Fruit fly (Drosophila melanogaster) whole organism, embryonic: ENCODE results near the gene CG11095.
A peak's percentile ranks its signal among the peaks of the same experiment; 100 is the strongest.

Experiments used
- Antp ChIP-seq: fragments of 200-800 bp; sonication (Bioruptor generic); optimal IDR thresholded peaks from 3 replicates; lab custom pipeline; 2016; ENCODE audit warnings: missing biosample characterization, missing genetic modification characterization
- Awh ChIP-seq: fragments of 200-800 bp; sonication (Bioruptor generic); IDR thresholded peaks from 2 replicates; pipeline ENCODE4, ENCODE4 v1.3.6; 2022; ENCODE audit warnings: missing biosample characterization, missing genetic modification characterization
- CG10267 ChIP-seq: fragments of 200-800 bp; sonication (Bioruptor generic); optimal IDR thresholded peaks from 2 replicates; lab custom pipeline; 2018; ENCODE audit warnings: missing biosample characterization, mild to moderate bottlenecking, missing genetic modification characterization, moderate library complexity
- CG10274 ChIP-seq: fragments of 200-800 bp; sonication (Bioruptor generic); optimal IDR thresholded peaks from 3 replicates; lab custom pipeline; 2017; ENCODE audit warnings: missing biosample characterization, mild to moderate bottlenecking, missing genetic modification characterization
- CG10431 ChIP-seq: fragments of 200-800 bp; sonication (Bioruptor generic); optimal IDR thresholded peaks from 3 replicates; lab custom pipeline; 2018; ENCODE audit warnings: missing biosample characterization, mild to moderate bottlenecking, missing genetic modification characterization
- CG12236 ChIP-seq: fragments of 200-800 bp; sonication (Bioruptor generic); optimal IDR thresholded peaks from 2 replicates; lab custom pipeline; 2016; ENCODE audit warnings: missing biosample characterization, missing genetic modification characterization
- CG15479 ChIP-seq: fragments of 200-800 bp; sonication (Bioruptor generic); optimal IDR thresholded peaks from 3 replicates; lab custom pipeline; 2019; ENCODE audit warnings: missing biosample characterization, mild to moderate bottlenecking, missing genetic modification characterization, moderate library complexity
- CG1603 ChIP-seq: fragments of 200-800 bp; sonication (Bioruptor generic); optimal IDR thresholded peaks from 2 replicates; lab custom pipeline; 2019; ENCODE audit warnings: missing biosample characterization, mild to moderate bottlenecking, missing genetic modification characterization, moderate library complexity
- CG16815 ChIP-seq: fragments of 200-800 bp; sonication (Bioruptor generic); optimal IDR thresholded peaks from 3 replicates; lab custom pipeline; 2017; ENCODE audit warnings: missing biosample characterization, mild to moderate bottlenecking, missing genetic modification characterization
- CG17829 ChIP-seq: fragments of 200-800 bp; optimal IDR thresholded peaks from 2 replicates; lab custom pipeline; 2019; ENCODE audit warnings: missing biosample characterization, mild to moderate bottlenecking, missing genetic modification characterization, moderate library complexity
- CG2116 ChIP-seq: fragments of 200-800 bp; sonication (Bioruptor generic); optimal IDR thresholded peaks from 3 replicates; lab custom pipeline; 2018; ENCODE audit warnings: missing biosample characterization, mild to moderate bottlenecking, missing genetic modification characterization
- CG32772 ChIP-seq: fragments of 200-800 bp; sonication (Bioruptor generic); IDR thresholded peaks from 2 replicates; pipeline ENCODE4 v1.3.6; 2022; ENCODE audit warnings: missing biosample characterization, missing genetic modification characterization
- CG34376 ChIP-seq: fragments of 200-800 bp; sonication (Bioruptor generic); optimal IDR thresholded peaks from 2 replicates; lab custom pipeline; 2018; ENCODE audit warnings: missing biosample characterization, mild to moderate bottlenecking, missing genetic modification characterization
- CG4854 ChIP-seq: fragments of 200-800 bp; sonication (Bioruptor generic); optimal IDR thresholded peaks from 2 replicates; lab custom pipeline; 2016; ENCODE audit warnings: missing biosample characterization, missing genetic modification characterization, inconsistent platforms
- Dfd ChIP-seq, 2 experiments: fragments of >200 bp; optimal IDR thresholded peaks; 2 replicates each; lab custom pipeline; 2017; ENCODE audit warnings: missing biosample characterization in 2 of 2, missing genetic modification characterization in 2 of 2
- Dp ChIP-seq: fragments of 200-800 bp; sonication (Bioruptor generic); optimal IDR thresholded peaks from 2 replicates; lab custom pipeline; 2018; ENCODE audit warnings: missing biosample characterization, mild to moderate bottlenecking, missing genetic modification characterization, moderate library complexity
- GATAe ChIP-seq: fragments of 200-800 bp; sonication (Bioruptor generic); conservative IDR thresholded peaks from 2 replicates; pipeline ENCODE4 v1.3.6; 2022; ENCODE audit warnings: missing biosample characterization, missing genetic modification characterization
- Gsc ChIP-seq: fragments of 200-800 bp; sonication (Bioruptor generic); IDR thresholded peaks from 2 replicates; pipeline ENCODE4 v1.3.6; 2022; ENCODE audit warnings: missing biosample characterization, missing genetic modification characterization
- Max ChIP-seq: fragments of 200-800 bp; sonication (Bioruptor generic); optimal IDR thresholded peaks from 2 replicates; lab custom pipeline; 2016; ENCODE audit warnings: missing biosample characterization, mild to moderate bottlenecking, missing genetic modification characterization
- Trl ChIP-seq, 3 experiments: fragments of >200 bp in 2 of 3; fragments of 200-800 bp in 1 of 3; sonication (Bioruptor generic) in 1 of 3; optimal IDR thresholded peaks; 2 replicates in 1 of 3; 3 replicates in 2 of 3; lab custom pipeline; 2016 to 2017; ENCODE audit warnings: missing biosample characterization in 1 of 3, missing genetic modification characterization in 1 of 3
- ato ChIP-seq: fragments of 200-800 bp; sonication (Bioruptor generic); IDR thresholded peaks from 2 replicates; pipeline ENCODE4 v1.3.6; 2022; ENCODE audit warnings: missing biosample characterization, missing genetic modification characterization; ENCODE audit not compliant: partially characterized antibody
- bcd ChIP-seq: fragments of 200-800 bp; sonication (Bioruptor generic); optimal IDR thresholded peaks from 2 replicates; lab custom pipeline; 2017; ENCODE audit warnings: missing biosample characterization, mild to moderate bottlenecking, missing genetic modification characterization
- bigmax ChIP-seq: fragments of 200-800 bp; sonication (Bioruptor generic); optimal IDR thresholded peaks from 2 replicates; lab custom pipeline; 2018; ENCODE audit warnings: missing biosample characterization, mild to moderate bottlenecking, missing genetic modification characterization
- bsh ChIP-seq, 2 experiments: fragments of 200-800 bp; sonication (Bioruptor generic); optimal IDR thresholded peaks; 2 replicates each; lab custom pipeline; 2017 to 2018; ENCODE audit warnings: mild to moderate bottlenecking in 2 of 2, missing biosample characterization in 2 of 2, missing genetic modification characterization in 2 of 2, moderate library complexity in 1 of 2
- crp ChIP-seq, 2 experiments: fragments of 200-800 bp; sonication (Bioruptor generic); optimal IDR thresholded peaks; 2 replicates in 1 of 2; 3 replicates in 1 of 2; lab custom pipeline; 2017; ENCODE audit warnings: missing biosample characterization in 2 of 2, missing genetic modification characterization in 2 of 2, mild to moderate bottlenecking in 1 of 2, moderate library complexity in 1 of 2
- disco-r ChIP-seq: fragments of 200-800 bp; sonication (Bioruptor generic); optimal IDR thresholded peaks from 2 replicates; lab custom pipeline; 2016; ENCODE audit warnings: missing biosample characterization, missing genetic modification characterization
- ems ChIP-seq: fragments of 200-800 bp; sonication (Bioruptor generic); optimal IDR thresholded peaks from 3 replicates; lab custom pipeline; 2016; ENCODE audit warnings: missing biosample characterization, missing genetic modification characterization
- en ChIP-seq: fragments of 200-800 bp; sonication (Bioruptor generic); optimal IDR thresholded peaks from 2 replicates; lab custom pipeline; 2016; ENCODE audit warnings: missing biosample characterization, missing genetic modification characterization
- ewg ChIP-seq: fragments of 200-800 bp; sonication (Bioruptor generic); optimal IDR thresholded peaks from 3 replicates; lab custom pipeline; 2017; ENCODE audit warnings: mild to moderate bottlenecking, missing biosample characterization, missing genetic modification reagents, missing genetic modification characterization
- grau ChIP-seq: fragments of 200-800 bp; optimal IDR thresholded peaks from 3 replicates; lab custom pipeline; 2019; ENCODE audit warnings: missing biosample characterization, mild to moderate bottlenecking, missing genetic modification characterization, moderate library complexity
- gt ChIP-seq: fragments of 200-800 bp; sonication (Bioruptor generic); IDR thresholded peaks from 2 replicates; pipeline ENCODE4 v1.3.6; 2022; ENCODE audit warnings: missing biosample characterization, missing genetic modification characterization
- klu ChIP-seq: fragments of 200-800 bp; sonication (Bioruptor generic); IDR thresholded peaks from 2 replicates; pipeline ENCODE4 v1.3.6; 2022; ENCODE audit warnings: missing biosample characterization, missing genetic modification characterization
- pb ChIP-seq: fragments of 200-800 bp; sonication (Bioruptor generic); optimal IDR thresholded peaks from 3 replicates; lab custom pipeline; 2016; ENCODE audit warnings: missing biosample characterization, missing genetic modification characterization
- tna ChIP-seq: fragments of 200-800 bp; sonication (Bioruptor generic); IDR thresholded peaks from 2 replicates; pipeline ENCODE4 v1.3.6; 2022; ENCODE audit warnings: missing biosample characterization, missing genetic modification characterization; ENCODE audit not compliant: partially characterized antibody
- tup ChIP-seq: fragments of 200-800 bp; sonication (Bioruptor generic); optimal IDR thresholded peaks from 2 replicates; lab custom pipeline; 2016; ENCODE audit warnings: missing biosample characterization, mild to moderate bottlenecking, missing genetic modification characterization, moderate library complexity
- wek ChIP-seq: fragments of 200-800 bp; sonication (Bioruptor generic); optimal IDR thresholded peaks from 3 replicates; lab custom pipeline; 2018; ENCODE audit warnings: missing biosample characterization, mild to moderate bottlenecking, missing genetic modification characterization, moderate library complexity
- zfh2 ChIP-seq: fragments of 200-800 bp; sonication (Bioruptor generic); optimal IDR thresholded peaks from 2 replicates; lab custom pipeline; 2016; ENCODE audit warnings: missing biosample characterization, missing genetic modification characterization

Gene CG11095

DNA sequence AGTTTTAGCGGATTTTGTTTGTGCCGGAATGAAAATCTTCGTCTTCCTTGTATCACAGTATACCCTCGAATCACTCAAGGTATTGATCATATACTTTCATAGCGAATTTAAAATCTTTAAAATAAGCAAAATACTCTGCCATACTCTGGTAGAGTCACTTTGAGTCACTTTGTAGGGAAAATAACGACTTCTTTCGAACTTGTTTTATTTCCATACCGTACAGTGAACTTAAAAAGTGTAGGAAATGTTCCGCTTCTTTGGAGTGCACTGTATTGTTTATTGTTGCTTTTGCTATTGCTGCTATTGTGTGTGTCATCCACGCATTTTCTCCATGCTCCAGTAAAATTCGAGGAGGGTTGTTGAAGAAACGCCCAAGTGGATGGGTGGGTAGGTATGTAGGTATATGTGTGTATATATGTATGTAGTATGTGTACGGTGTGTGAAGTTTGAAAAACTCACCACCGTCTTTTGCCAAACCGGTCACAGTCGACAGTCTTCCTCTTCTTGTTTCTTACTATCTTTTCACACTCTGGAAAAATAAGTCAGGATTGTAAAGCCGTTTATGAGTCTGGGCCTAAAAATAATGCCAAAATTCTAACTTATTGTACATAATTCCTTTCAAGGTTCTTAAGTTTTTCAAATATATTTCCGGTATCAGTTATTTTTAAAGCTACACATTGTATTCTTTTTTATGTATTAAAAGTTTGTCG is 22.4 kb upstream of the CG11095 start (continued):
- peak; percentile 10 for TF ChIP-seq ewg
- TF ChIP-seq crp (GFP tag; optimal IDR thresholded peaks at IDR 0.05; lab: Kevin White, UChicago) = no peak
- TF ChIP-seq bcd (GFP tag; lab: Kevin White, UChicago) = no peak
- no peak for TF ChIP-seq pb (GFP tag; lab: Kevin White, UChicago)
- TF ChIP-seq CG12236 (GFP tag; lab: Kevin White, UChicago) = no peak
- TF ChIP-seq klu (GFP tag; lab: Robert Waterston, UW) = no peak
- TF ChIP-seq Gsc (GFP tag; lab: Robert Waterston, UW) = no peak
- no peak for TF ChIP-seq GATAe (GFP tag; lab: Robert Waterston, UW)
- no peak for TF ChIP-seq ems
- no peak for TF ChIP-seq Max
- TF ChIP-seq CG10274 = no peak
- TF ChIP-seq CG16815 = no peak
- no peak for TF ChIP-seq CG4854 (GFP tag; lab: Kevin White, UChicago)
- TF ChIP-seq Antp (GFP tag; lab: Kevin White, UChicago) = peak; percentile 30
- TF ChIP-seq disco-r (GFP tag; lab: Kevin White, UChicago) = no peak
- no peak for TF ChIP-seq CG17829 (tag; lab: Kevin White, UChicago)
- TF ChIP-seq grau (tag; lab: Kevin White, UChicago) = peak; percentile 97
- TF ChIP-seq tup (GFP tag; lab: Kevin White, UChicago) = no peak
- TF ChIP-seq CG1603 (tag; lab: Kevin White, UChicago) = peak; percentile 59
- no peak for TF ChIP-seq CG2116 (GFP tag; lab: Kevin White, UChicago)
- TF ChIP-seq Dfd (GFP tag; optimal IDR thresholded peaks at IDR 0.05; lab: Kevin White, UChicago) = no peak
- TF ChIP-seq wek (GFP tag; lab: Kevin White, UChicago) = no peak
- no peak for TF ChIP-seq Dp (GFP tag; lab: Kevin White, UChicago)
- TF ChIP-seq ato (GFP tag; lab: Robert Waterston, UW) = no peak
- no peak for TF ChIP-seq en (GFP tag; lab: Kevin White, UChicago)
- TF ChIP-seq bsh (GFP tag; optimal IDR thresholded peaks at IDR 0.05; lab: Kevin White, UChicago) = peak in 1 of 2 experiments; percentile 59
- peak; percentile 17 for TF ChIP-seq CG10267 (tag; lab: Kevin White, UChicago)
- no peak for TF ChIP-seq tna (GFP tag; lab: Robert Waterston, UW)
- TF ChIP-seq CG32772 (GFP tag; lab: Robert Waterston, UW) = no peak
- no peak for TF ChIP-seq CG10431 (GFP tag; lab: Kevin White, UChicago)
- TF ChIP-seq CG34376 (GFP tag; lab: Kevin White, UChicago) = no peak
- TF ChIP-seq Trl (optimal IDR thresholded peaks at IDR 0.05; lab: Kevin White, UChicago) = no peak
- TF ChIP-seq Trl (GFP tag; optimal IDR thresholded peaks at IDR 0.05; lab: Kevin White, UChicago) = no peak
- TF ChIP-seq CG15479 (GFP tag; lab: Kevin White, UChicago) = no peak

DNA sequence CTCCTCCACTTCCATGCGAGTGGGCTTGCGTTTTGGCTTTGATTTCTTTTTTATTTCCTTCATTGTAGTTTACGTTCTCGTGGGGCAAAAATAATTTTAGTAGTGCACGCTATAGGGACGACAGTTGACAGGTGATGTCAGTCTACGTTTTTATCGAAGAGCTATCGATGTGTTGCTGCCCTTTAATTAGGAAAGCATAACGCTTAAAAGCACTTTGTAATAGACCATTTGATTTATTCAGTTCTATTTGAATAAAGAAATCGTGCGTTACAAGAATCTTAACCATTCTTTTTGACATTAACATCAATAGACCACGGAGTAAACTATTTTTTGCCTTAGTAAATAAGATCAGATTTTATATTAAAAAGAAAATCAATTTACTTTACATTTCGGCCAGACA is 20.5 kb upstream of the CG11095 start, which contains the start of gene CG10993:
CG10993 (minus strand) TSS at position 101 of the 400 bp plus-strand sequence.
- TF ChIP-seq gt (GFP tag; lab: Robert Waterston, UW) (no peak), Awh (GFP tag; lab: Robert Waterston, UW) (no peak), bigmax (GFP tag; lab: Kevin White, UChicago) (no peak), zfh2 (no peak)
